Fruit fly (Drosophila melanogaster) whole organism, embryonic: ENCODE results near the gene CG9682.
A peak's percentile ranks its signal among the peaks of the same experiment; 100 is the strongest.

Experiments used
- CG1024 ChIP-seq: fragments of 200-800 bp; sonication (Bioruptor generic); IDR thresholded peaks from 2 replicates; pipeline ENCODE4 v1.3.6; 2022; ENCODE audit warnings: missing biosample characterization, missing genetic modification characterization
- CG13894 ChIP-seq: fragments of 200-800 bp; sonication (Bioruptor generic); optimal IDR thresholded peaks from 3 replicates; lab custom pipeline; 2018; ENCODE audit warnings: missing biosample characterization, mild to moderate bottlenecking, missing genetic modification characterization, moderate library complexity
- CG1647 ChIP-seq: fragments of 200-800 bp; sonication (Bioruptor generic); optimal IDR thresholded peaks from 3 replicates; lab custom pipeline; 2016; ENCODE audit warnings: missing biosample characterization, missing genetic modification characterization
- CG1832 ChIP-seq: fragments of 200-800 bp; sonication (Bioruptor generic); optimal IDR thresholded peaks from 2 replicates; lab custom pipeline; 2017; ENCODE audit warnings: missing biosample characterization, mild to moderate bottlenecking, missing genetic modification characterization, inconsistent platforms
- CG2120 ChIP-seq: fragments of 200-800 bp; sonication (Bioruptor generic); optimal IDR thresholded peaks from 3 replicates; lab custom pipeline; 2016; ENCODE audit warnings: missing biosample characterization, missing genetic modification characterization
- CG3838 ChIP-seq: fragments of 200-800 bp; sonication (Bioruptor generic); optimal IDR thresholded peaks from 3 replicates; lab custom pipeline; 2016; ENCODE audit warnings: missing biosample characterization, missing genetic modification characterization
- CG4328 ChIP-seq: fragments of 200-800 bp; sonication (Bioruptor generic); optimal IDR thresholded peaks from 3 replicates; lab custom pipeline; 2017; ENCODE audit warnings: missing biosample characterization, missing genetic modification reagents, missing genetic modification characterization
- CG4360 ChIP-seq: fragments of 200-800 bp; sonication (Bioruptor generic); IDR thresholded peaks from 2 replicates; pipeline ENCODE4 v1.3.6; 2022; ENCODE audit warnings: missing biosample characterization, missing genetic modification characterization
- CG7786 ChIP-seq: fragments of 200-800 bp; sonication (Bioruptor generic); optimal IDR thresholded peaks from 2 replicates; lab custom pipeline; 2016; ENCODE audit warnings: missing biosample characterization, missing genetic modification characterization
- CG7987 ChIP-seq: fragments of 200-800 bp; sonication (Bioruptor generic); optimal IDR thresholded peaks from 2 replicates; lab custom pipeline; 2018; ENCODE audit warnings: missing biosample characterization, mild to moderate bottlenecking, missing genetic modification characterization, moderate library complexity
- CG9932 ChIP-seq: fragments of 200-800 bp; sonication (Bioruptor generic); IDR thresholded peaks from 2 replicates; pipeline ENCODE4 v1.3.6; 2022; ENCODE audit warnings: missing biosample characterization, missing genetic modification characterization
- D19B ChIP-seq: fragments of 200-800 bp; sonication (Bioruptor generic); optimal IDR thresholded peaks from 2 replicates; lab custom pipeline; 2017; ENCODE audit warnings: missing biosample characterization, mild to moderate bottlenecking, missing genetic modification characterization
- Eip74EF ChIP-seq, 2 experiments: fragments of 200-800 bp in 1 of 2; fragments of >200 bp in 1 of 2; sonication (Bioruptor generic) in 1 of 2; optimal IDR thresholded peaks; 2 replicates each; lab custom pipeline; 2017 to 2019; ENCODE audit warnings: missing biosample characterization in 2 of 2, missing genetic modification characterization in 2 of 2, mild to moderate bottlenecking in 1 of 2, moderate library complexity in 1 of 2
- Gsc ChIP-seq: fragments of 200-800 bp; sonication (Bioruptor generic); IDR thresholded peaks from 2 replicates; pipeline ENCODE4 v1.3.6; 2022; ENCODE audit warnings: missing biosample characterization, missing genetic modification characterization
- Hr78 ChIP-seq, 2 experiments: fragments of 200-800 bp in 1 of 2; fragments of >200 bp in 1 of 2; sonication (Bioruptor generic) in 1 of 2; optimal IDR thresholded peaks; 2 replicates each; lab custom pipeline; 2017 to 2019; ENCODE audit warnings: missing biosample characterization in 2 of 2, missing genetic modification characterization in 2 of 2, mild to moderate bottlenecking in 1 of 2, moderate library complexity in 1 of 2
- Med ChIP-seq: fragments of 200-800 bp; sonication (Bioruptor generic); peaks from one replicate; lab custom pipeline; 2016; ENCODE audit warnings: missing biosample characterization, missing genetic modification characterization, mild to moderate bottlenecking, inconsistent platforms, moderate library complexity
- Mrtf ChIP-seq: fragments of 200-800 bp; sonication (Bioruptor generic); IDR thresholded peaks from 3 replicates; pipeline ENCODE4 v1.3.6; 2022; ENCODE audit warnings: missing biosample characterization, missing genetic modification characterization
- Oli ChIP-seq: fragments of 200-800 bp; sonication (Bioruptor generic); optimal IDR thresholded peaks from 2 replicates; lab custom pipeline; 2018; ENCODE audit warnings: missing biosample characterization, mild to moderate bottlenecking, missing genetic modification characterization, moderate library complexity
- Ravus ChIP-seq: fragments of 200-800 bp; sonication (Bioruptor generic); IDR thresholded peaks from 2 replicates; pipeline ENCODE4 v1.3.6; 2022; ENCODE audit warnings: missing biosample characterization, missing genetic modification characterization
- Six4 ChIP-seq: fragments of 200-800 bp; sonication (Bioruptor generic); optimal IDR thresholded peaks from 2 replicates; lab custom pipeline; 2016; ENCODE audit warnings: missing biosample characterization, missing genetic modification characterization
- Sry-β ChIP-seq: fragments of 200-800 bp; sonication (Bioruptor generic); optimal IDR thresholded peaks from 2 replicates; lab custom pipeline; 2018; ENCODE audit warnings: missing biosample characterization, mild to moderate bottlenecking, missing genetic modification characterization, moderate library complexity
- Ssrp ChIP-seq: fragments of 200-800 bp; sonication (Bioruptor generic); optimal IDR thresholded peaks from 2 replicates; lab custom pipeline; 2018; ENCODE audit warnings: missing biosample characterization, mild to moderate bottlenecking, missing genetic modification characterization, moderate library complexity
- Trl ChIP-seq, 3 experiments: fragments of >200 bp in 2 of 3; fragments of 200-800 bp in 1 of 3; sonication (Bioruptor generic) in 1 of 3; optimal IDR thresholded peaks; 2 replicates in 1 of 3; 3 replicates in 2 of 3; lab custom pipeline; 2016 to 2017; ENCODE audit warnings: missing biosample characterization in 1 of 3, missing genetic modification characterization in 1 of 3
- Usf ChIP-seq: fragments of 200-800 bp; sonication (Bioruptor generic); optimal IDR thresholded peaks from 2 replicates; lab custom pipeline; 2017; ENCODE audit warnings: missing genotype, missing biosample characterization, missing genetic modification characterization
- Vsx1 ChIP-seq: fragments of 200-800 bp; sonication (Bioruptor generic); optimal IDR thresholded peaks from 2 replicates; lab custom pipeline; 2017; ENCODE audit warnings: missing biosample characterization, mild to moderate bottlenecking, missing genetic modification characterization, missing genetic modification reagents
- bigmax ChIP-seq: fragments of 200-800 bp; sonication (Bioruptor generic); optimal IDR thresholded peaks from 2 replicates; lab custom pipeline; 2018; ENCODE audit warnings: missing biosample characterization, mild to moderate bottlenecking, missing genetic modification characterization
- gcm ChIP-seq: fragments of 200-800 bp; sonication (Bioruptor generic); optimal IDR thresholded peaks from 2 replicates; lab custom pipeline; 2019; ENCODE audit warnings: missing biosample characterization, mild to moderate bottlenecking, missing genetic modification characterization, moderate library complexity
- hbn ChIP-seq: fragments of 200-800 bp; sonication (Bioruptor generic); IDR thresholded peaks from 2 replicates; pipeline ENCODE4 v1.3.6; 2022; ENCODE audit warnings: missing biosample characterization, missing genetic modification characterization; ENCODE audit not compliant: partially characterized antibody
- lbe ChIP-seq: fragments of 200-800 bp; sonication (Bioruptor generic); optimal IDR thresholded peaks from 2 replicates; lab custom pipeline; 2016; ENCODE audit warnings: missing biosample characterization, mild to moderate bottlenecking, missing genetic modification characterization
- lilli ChIP-seq: fragments of 200-800 bp; sonication (Bioruptor generic); optimal IDR thresholded peaks from 3 replicates; lab custom pipeline; 2016; ENCODE audit warnings: missing biosample characterization, missing genetic modification characterization
- nom ChIP-seq: fragments of 200-800 bp; sonication (Bioruptor generic); optimal IDR thresholded peaks from 2 replicates; lab custom pipeline; 2017; ENCODE audit warnings: missing biosample characterization, missing genetic modification characterization, mild to moderate bottlenecking, moderate library complexity, missing genetic modification reagents
- sr ChIP-seq: fragments of 200-800 bp; sonication (Bioruptor generic); IDR thresholded peaks from 3 replicates; pipeline ENCODE4 v1.3.6; 2022; ENCODE audit warnings: missing biosample characterization, missing genetic modification characterization
- tx ChIP-seq: fragments of 200-800 bp; sonication (Bioruptor generic); optimal IDR thresholded peaks from 2 replicates; lab custom pipeline; 2016; ENCODE audit warnings: missing biosample characterization, missing genetic modification characterization
- vvl ChIP-seq: fragments of 200-800 bp; sonication (Bioruptor generic); IDR thresholded peaks from 2 replicates; pipeline ENCODE4 v1.3.6; 2022; ENCODE audit warnings: missing biosample characterization, missing genetic modification characterization

Gene CG9682

dm6 chr3R:30281345-30282133 is 30.8 kb downstream of the CG9682 start (continued):
- TF ChIP-seq Eip74EF (GFP tag; optimal IDR thresholded peaks at IDR 0.05; lab: Kevin White, UChicago) (peak in 1 of 2 experiments; percentile 1), Gsc (no peak), lbe (GFP tag; lab: Kevin White, UChicago) (peak; percentile 55), nom (GFP tag; lab: Kevin White, UChicago) (peak; percentile 15), Trl (optimal IDR thresholded peaks at IDR 0.05; lab: Kevin White, UChicago) (peak; percentile 12 to 65), Trl (GFP tag; optimal IDR thresholded peaks at IDR 0.05; lab: Kevin White, UChicago) (no peak), hbn (no peak), Oli (no peak), Med (GFP tag; lab: Kevin White, UChicago) (peak; percentile 28), Vsx1 (no peak), Six4 (GFP tag; lab: Kevin White, UChicago) (no peak)

DNA sequence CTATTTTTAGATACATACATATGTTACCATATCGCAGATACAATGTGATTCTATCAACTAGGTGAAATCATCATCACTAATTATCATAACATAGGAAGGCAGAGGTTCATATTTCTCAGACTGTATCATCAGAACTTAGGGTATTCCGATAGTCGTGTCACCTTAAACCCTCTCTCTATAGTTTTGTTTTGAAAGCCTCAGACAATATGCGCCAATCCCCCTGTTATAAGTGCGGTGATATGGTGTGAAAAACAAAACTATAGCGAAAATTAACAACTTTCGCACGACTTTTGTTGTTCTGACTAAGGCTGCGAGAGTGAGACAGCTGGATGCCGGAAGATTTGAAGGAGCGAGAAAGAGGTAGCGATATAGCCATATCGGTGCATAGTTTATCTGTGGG is 31.8 kb downstream of the CG9682 start:
- TF ChIP-seq CG3838 (GFP tag; lab: Kevin White, UChicago): no peak
- TF ChIP-seq CG1832 (GFP tag; lab: Kevin White, UChicago): peak; percentile 36
- peak; percentile 43 for TF ChIP-seq D19B (GFP tag; lab: Kevin White, UChicago)
- TF ChIP-seq tx (GFP tag; lab: Kevin White, UChicago): no peak
- no peak for TF ChIP-seq CG7987 (GFP tag; lab: Kevin White, UChicago)
- TF ChIP-seq Sry-β (GFP tag; lab: Kevin White, UChicago): no peak
- TF ChIP-seq, all 482 proteins: peak for 2

dm6 chr3R:30283037-30283590 is 32.4 kb downstream of the CG9682 start:
- TF ChIP-seq CG1647 (no peak), sr (GFP tag; lab: Robert Waterston, UW) (0 out of 3 replicates have a peak, but pooled peaks have one; percentile 19), CG1024 (GFP tag; lab: Robert Waterston, UW) (no peak), Med (GFP tag; lab: Kevin White, UChicago) (peak; percentile 20), D19B (GFP tag; lab: Kevin White, UChicago) (no peak), CG13894 (peak; percentile 67), CG4360 (GFP tag; lab: Robert Waterston, UW) (no peak), gcm (GFP tag; lab: Kevin White, UChicago) (peak; percentile 24), Ravus (GFP tag; lab: Robert Waterston, UW) (no peak), Mrtf (GFP tag; lab: Robert Waterston, UW) (no peak), Sry-β (GFP tag; lab: Kevin White, UChicago) (no peak), Hr78 (GFP tag; optimal IDR thresholded peaks at IDR 0.05; lab: Kevin White, UChicago) (peak in 1 of 2 experiments; percentile 71), lilli (GFP tag; lab: Kevin White, UChicago) (peak; percentile 1), CG2120 (GFP tag; lab: Kevin White, UChicago) (peak; percentile 2), CG9932 (GFP tag; lab: Robert Waterston, UW) (peak; percentile 27; the same call in 1 of the 2 replicates), bigmax (GFP tag; lab: Kevin White, UChicago) (peak; percentile 75), Ssrp (tag; lab: Kevin White, UChicago) (no peak), Usf (GFP tag; lab: Kevin White, UChicago) (no peak), vvl (GFP tag; lab: Robert Waterston, UW) (peak; percentile 47; the same call in 1 of the 2 replicates), CG4328 (no peak), CG7786 (no peak)
